Worm (Caenorhabditis elegans): ENCODE measurements around the gene lips-11.

DNA sequence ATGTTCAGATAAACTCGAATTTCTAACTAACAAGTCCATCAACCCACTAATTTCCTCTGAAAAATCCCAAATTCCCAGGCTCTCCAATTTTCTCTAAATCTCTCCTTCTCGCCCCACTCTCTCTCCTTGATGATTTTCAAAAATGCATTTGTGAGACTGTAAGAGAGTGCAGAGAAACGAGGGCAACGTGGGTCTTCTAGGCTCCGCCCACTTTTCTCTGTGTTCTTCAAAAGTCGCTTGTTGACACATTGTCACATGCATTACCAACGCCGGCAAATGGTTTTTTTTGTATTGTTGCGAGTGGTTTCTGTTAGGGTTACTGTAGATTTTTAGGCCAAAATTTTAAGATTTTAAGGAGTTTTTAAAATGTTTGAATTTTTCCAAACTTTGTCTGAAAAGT, 24.3 kb downstream of the lips-11 start:
- TF ChIP-seq flt-1 (GFP tag; IDR thresholded peaks at IDR 0.05): no peak
- no peak for TF ChIP-seq ztf-23 (GFP tag; IDR thresholded peaks at IDR 0.05)
